Fruit fly (Drosophila melanogaster): ENCODE data around the gene CG9698.

CG9698 gene

dm6 chr3R:30540196-30540595 is 25.6 kb downstream of the CG9698 start (continued):
- TF ChIP-seq Oaz (GFP tag; IDR thresholded peaks at IDR 0.05), result peak; percentile 88
- peak; percentile 95 for TF ChIP-seq jumu (GFP tag; optimal IDR thresholded peaks at IDR 0.05)
- TF ChIP-seq CG13123 (GFP tag; optimal IDR thresholded peaks at IDR 0.05), result peak; percentile 86
- TF ChIP-seq CG4730 (GFP tag; IDR thresholded peaks at IDR 0.05), result peak; percentile 92
- TF ChIP-seq CG1233 (GFP tag; optimal IDR thresholded peaks at IDR 0.05), result peak; percentile 87
- TF ChIP-seq dan (GFP tag; IDR thresholded peaks at IDR 0.05), result peak; percentile 52; the same call in 1 of the 2 replicates
- peak; percentile 78 for TF ChIP-seq CG32767 (GFP tag; IDR thresholded peaks at IDR 0.05)
- peak; percentile 88 for TF ChIP-seq CG12769 (tag; optimal IDR thresholded peaks at IDR 0.05)
- peak; percentile 86 for TF ChIP-seq CG6689 (GFP tag; IDR thresholded peaks at IDR 0.05)
- TF ChIP-seq BtbVII (GFP tag; optimal IDR thresholded peaks at IDR 0.05), result peak; percentile 90
- TF ChIP-seq inv (GFP tag; IDR thresholded peaks at IDR 0.05; ENCODE audit: partially characterized antibody), result no peak
- peak; percentile 73 for TF ChIP-seq ftz-f1 (GFP tag; optimal IDR thresholded peaks at IDR 0.05)
- TF ChIP-seq ci (GFP tag; IDR thresholded peaks at IDR 0.05), result peak; percentile 96
- peak; percentile 93 for TF ChIP-seq Dad (GFP tag; optimal IDR thresholded peaks at IDR 0.05)
- peak; percentile 87 for TF ChIP-seq CG15514 (GFP tag; optimal IDR thresholded peaks at IDR 0.05)
- peak; percentile 94 for TF ChIP-seq pnt (GFP tag; optimal IDR thresholded peaks at IDR 0.05)
- peak; percentile 93 for TF ChIP-seq pho (GFP tag; optimal IDR thresholded peaks at IDR 0.05)
- TF ChIP-seq Hr78 (GFP tag; optimal IDR thresholded peaks at IDR 0.05), result peak in 1 of 2 experiments; percentile 77
- TF ChIP-seq CG10366 (GFP tag; IDR thresholded peaks at IDR 0.05), result peak; percentile 94
- peak; percentile 89 for TF ChIP-seq vfl (GFP tag; optimal IDR thresholded peaks at IDR 0.05)
- TF ChIP-seq cwo (GFP tag; optimal IDR thresholded peaks at IDR 0.05), result peak; percentile 88
- peak; percentile 82 for TF ChIP-seq jigr1 (GFP tag; IDR thresholded peaks at IDR 0.05)
- peak; percentile 16 for TF ChIP-seq Neu2 (GFP tag; optimal IDR thresholded peaks at IDR 0.05; ENCODE audit: borderline replicate concordance)
- TF ChIP-seq CG31224 (GFP tag; IDR thresholded peaks at IDR 0.05), result peak; percentile 89
- TF ChIP-seq CG15696 (tag; optimal IDR thresholded peaks at IDR 0.05), result peak; percentile 63
- TF ChIP-seq MBD-R2 (GFP tag; IDR thresholded peaks at IDR 0.05), result peak; percentile 86
- peak; percentile 90 for TF ChIP-seq CG18764 (GFP tag; optimal IDR thresholded peaks at IDR 0.05)
- TF ChIP-seq grn (GFP tag; optimal IDR thresholded peaks at IDR 0.05), result peak; percentile 21
- TF ChIP-seq CG11723 (GFP tag; optimal IDR thresholded peaks at IDR 0.05), result peak; percentile 78
- no peak for TF ChIP-seq Doc3 (GFP tag; IDR thresholded peaks at IDR 0.05; ENCODE audit: partially characterized antibody)
- TF ChIP-seq tio (GFP tag; optimal IDR thresholded peaks at IDR 0.05), result peak; percentile 87
- peak; percentile 82 for TF ChIP-seq wor (GFP tag; IDR thresholded peaks at IDR 0.05)
- peak; percentile 93 to 95 for TF ChIP-seq dpn (GFP tag; optimal IDR thresholded peaks at IDR 0.05)
- TF ChIP-seq Elba2 (GFP tag; optimal IDR thresholded peaks at IDR 0.05), result no peak
- TF ChIP-seq Lhr (GFP tag; optimal IDR thresholded peaks at IDR 0.05), result peak; percentile 64
- no peak for TF ChIP-seq zen2 (GFP tag; IDR thresholded peaks at IDR 0.05; ENCODE audit: partially characterized antibody)
- peak; percentile 87 for TF ChIP-seq CG3726 (GFP tag; IDR thresholded peaks at IDR 0.05)
- peak; percentile 94 for TF ChIP-seq CG30403 (GFP tag; optimal IDR thresholded peaks at IDR 0.05)
- TF ChIP-seq CG11247 (GFP tag; IDR thresholded peaks at IDR 0.05), result peak; percentile 92
- TF ChIP-seq D19A (tag; optimal IDR thresholded peaks at IDR 0.05), result peak; percentile 73
- peak; percentile 87 for TF ChIP-seq Hand (GFP tag; optimal IDR thresholded peaks at IDR 0.05)
- TF ChIP-seq Ravus (GFP tag; IDR thresholded peaks at IDR 0.05), result peak; percentile 63
- TF ChIP-seq fru (optimal IDR thresholded peaks at IDR 0.05), result no peak
- TF ChIP-seq schlank (tag; optimal IDR thresholded peaks at IDR 0.05), result peak; percentile 89
- TF ChIP-seq bab2 (GFP tag; optimal IDR thresholded peaks at IDR 0.05), result peak; percentile 95
- TF ChIP-seq CG10543 (GFP tag; optimal IDR thresholded peaks at IDR 0.05), result peak; percentile 94
- peak; percentile 39 for TF ChIP-seq fd102C (GFP tag; optimal IDR thresholded peaks at IDR 0.05)
- TF ChIP-seq pita (GFP tag; optimal IDR thresholded peaks at IDR 0.05), result no peak
- no peak for TF ChIP-seq amos (GFP tag; IDR thresholded peaks at IDR 0.05; ENCODE audit: partially characterized antibody)
- peak; percentile 89 for TF ChIP-seq CG6854 (GFP tag; optimal IDR thresholded peaks at IDR 0.05)
- peak; percentile 72 for TF ChIP-seq Poxn (GFP tag; IDR thresholded peaks at IDR 0.05)

Data from whole organism, embryonic.